Worm (Caenorhabditis elegans) whole organism, early embryonic: ENCODE data around the gene srx-90.

Source experiments
- B0310.2 ChIP-seq: sonication (generic microtip); optimal IDR thresholded peaks from 2 replicates; lab custom pipeline; 2016; ENCODE audit warnings: mild to moderate bottlenecking, missing genetic modification characterization, missing compliant biosample characterization
- F13C5.2 ChIP-seq: sonication (generic microtip); optimal IDR thresholded peaks from 2 replicates; lab custom pipeline; 2017; ENCODE audit warnings: mild to moderate bottlenecking, missing genetic modification characterization, inconsistent platforms, missing compliant biosample characterization
- aly-1 ChIP-seq: sonication (generic microtip); optimal IDR thresholded peaks from 2 replicates; lab custom pipeline; 2016; ENCODE audit warnings: missing genetic modification characterization, missing compliant biosample characterization
- ama-1 ChIP-seq: fragments of 150-350 bp; optimal IDR thresholded peaks from 2 replicates; lab custom pipeline; 2014
- ceh-13 ChIP-seq: fragments of 200-800 bp; sonication (Bioruptor generic); optimal IDR thresholded peaks from 2 replicates; lab custom pipeline; 2018; ENCODE audit warnings: mild to moderate bottlenecking, missing genetic modification characterization, missing compliant biosample characterization
- ceh-36 ChIP-seq: sonication (generic microtip); optimal IDR thresholded peaks from 2 replicates; lab custom pipeline; 2016; ENCODE audit warnings: missing genetic modification characterization, inconsistent platforms, missing compliant biosample characterization
- ets-7 ChIP-seq: sonication (generic microtip); optimal IDR thresholded peaks from 2 replicates; lab custom pipeline; 2016; ENCODE audit warnings: missing genotype, missing genetic modification characterization, missing compliant biosample characterization
- flt-1 ChIP-seq: fragments of 200-800 bp; sonication (Bioruptor generic); IDR thresholded peaks from 2 replicates; pipeline ENCODE4 v1.3.6; 2022; ENCODE audit warnings: missing genetic modification characterization, missing compliant biosample characterization
- hmbx-1 ChIP-seq: sonication (generic microtip); optimal IDR thresholded peaks from 2 replicates; lab custom pipeline; 2016; ENCODE audit warnings: mild to moderate bottlenecking, missing genetic modification characterization, missing compliant biosample characterization
- hmg-4 ChIP-seq: fragments of 200-800 bp; sonication (Bioruptor generic); optimal IDR thresholded peaks from 2 replicates; lab custom pipeline; 2018; ENCODE audit warnings: mild to moderate bottlenecking, missing genetic modification characterization, missing compliant biosample characterization
- hnd-1 ChIP-seq: sonication (generic microtip); optimal IDR thresholded peaks from 2 replicates; lab custom pipeline; 2016; ENCODE audit warnings: missing genetic modification characterization, missing compliant biosample characterization
- pes-1 ChIP-seq: fragments of 200-800 bp; sonication (Bioruptor generic); IDR thresholded peaks from 2 replicates; pipeline ENCODE4 v1.3.6; 2022; ENCODE audit warnings: missing genetic modification reagents, missing genetic modification characterization, missing compliant biosample characterization
- scrt-1 ChIP-seq: fragments of 200-800 bp; sonication (Bioruptor generic); IDR thresholded peaks from 2 replicates; pipeline ENCODE4 v1.3.6; 2022; ENCODE audit warnings: missing genetic modification characterization, missing compliant biosample characterization
- sea-1 ChIP-seq: fragments of 200-800 bp; sonication (Bioruptor generic); conservative IDR thresholded peaks from 2 replicates; pipeline ENCODE4 v1.3.6; 2022; ENCODE audit warnings: missing genetic modification characterization, missing compliant biosample characterization
- tbx-11 ChIP-seq: fragments of 200-800 bp; sonication (Bioruptor generic); IDR thresholded peaks from 2 replicates; pipeline ENCODE4 v1.3.6; 2022; ENCODE audit warnings: missing genetic modification characterization, missing compliant biosample characterization
- tbx-37 ChIP-seq: fragments of 200-800 bp; sonication (Bioruptor generic); conservative IDR thresholded peaks from 2 replicates; pipeline ENCODE4 v1.3.6; 2022; ENCODE audit warnings: missing genetic modification reagents, missing genetic modification characterization, missing compliant biosample characterization
- tra-4 ChIP-seq: sonication (generic microtip); optimal IDR thresholded peaks from 2 replicates; lab custom pipeline; 2017; ENCODE audit warnings: missing genetic modification characterization, missing compliant biosample characterization

Gene srx-90

DNA sequence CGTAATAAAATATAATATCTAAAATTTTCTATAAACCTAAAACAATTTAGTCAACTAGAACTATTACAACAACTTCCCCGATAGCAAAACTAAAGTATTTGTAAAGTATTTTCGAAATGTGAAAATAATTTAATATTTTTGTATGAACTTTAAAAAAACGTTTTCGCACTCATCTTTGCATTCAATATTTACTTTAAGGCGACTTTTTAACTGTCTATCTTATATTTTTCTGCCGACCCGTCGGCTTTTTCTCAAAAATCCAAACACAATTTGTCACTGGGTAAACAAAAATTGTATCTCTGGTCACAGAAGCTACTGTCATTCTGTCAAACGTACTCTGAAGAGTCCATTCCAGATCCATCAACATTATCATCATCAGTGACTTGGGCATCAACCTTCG lies 24.3 kb downstream of the srx-90 start:
- TF ChIP-seq F13C5.2 (tag; lab: Kevin White, UChicago) (no peak), hmbx-1 (tag; lab: Kevin White, UChicago) (no peak), tbx-11 (GFP tag; lab: Robert Waterston, UW) (no peak), sea-1 (GFP tag; lab: Robert Waterston, UW) (no peak), ceh-13 (GFP tag; lab: Kevin White, UChicago) (no peak), hmg-4 (GFP tag; lab: Kevin White, UChicago) (no peak), ets-7 (no peak), flt-1 (GFP tag; lab: Robert Waterston, UW) (no peak), hnd-1 (tag; lab: Kevin White, UChicago) (no peak), B0310.2 (no peak), aly-1 (tag; lab: Kevin White, UChicago) (no peak), tra-4 (no peak), tbx-37 (no peak), pes-1 (GFP tag; lab: Robert Waterston, UW) (no peak), ceh-36 (tag; lab: Kevin White, UChicago) (no peak), ama-1 (lab: Kevin White, UChicago) (no peak), scrt-1 (no peak)

DNA sequence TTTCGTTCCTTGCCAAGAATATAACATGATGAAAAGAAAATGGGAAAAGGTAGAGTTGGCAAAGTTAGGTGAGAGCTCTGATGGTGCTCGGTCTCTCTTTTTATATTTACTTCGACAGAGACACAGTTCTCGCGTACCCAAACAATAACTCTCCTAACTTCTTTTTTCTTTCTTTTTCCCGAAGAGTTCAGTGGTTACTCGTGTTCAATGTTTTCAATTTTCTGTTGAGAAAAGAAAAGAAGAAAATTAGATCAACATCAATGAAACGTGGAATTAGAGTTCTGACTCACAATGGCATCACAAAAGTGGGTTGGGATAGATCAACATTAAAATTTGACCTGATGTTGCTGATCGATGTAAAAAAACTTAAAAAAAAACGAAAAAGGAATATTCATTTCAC lies 25.5 kb downstream of the srx-90 start, which contains the start of gene idpp-16:
Gene idpp-16, minus strand, starts transcription at position 101 of the 400 bp plus-strand sequence.
- TF ChIP-seq hmbx-1 (tag; lab: Kevin White, UChicago) (no peak), F13C5.2 (tag; lab: Kevin White, UChicago) (no peak), tbx-11 (GFP tag; lab: Robert Waterston, UW) (no peak), ceh-13 (GFP tag; lab: Kevin White, UChicago) (no peak), pes-1 (GFP tag; lab: Robert Waterston, UW) (no peak), flt-1 (GFP tag; lab: Robert Waterston, UW) (no peak), ceh-36 (tag; lab: Kevin White, UChicago) (no peak), ets-7 (no peak), hmg-4 (GFP tag; lab: Kevin White, UChicago) (no peak), scrt-1 (no peak), hnd-1 (tag; lab: Kevin White, UChicago) (no peak), sea-1 (GFP tag; lab: Robert Waterston, UW) (no peak), B0310.2 (no peak), ama-1 (lab: Kevin White, UChicago) (no peak), tra-4 (no peak), tbx-37 (no peak), aly-1 (tag; lab: Kevin White, UChicago) (no peak)

ce11 chrV:11610049-11610448 lies 29.1 kb downstream of the srx-90 start, which contains the start of gene piit-1:
TSS of gene piit-1 (minus strand) at chrV:11610149.
- TF ChIP-seq aly-1 (tag; lab: Kevin White, UChicago) = no peak

DNA sequence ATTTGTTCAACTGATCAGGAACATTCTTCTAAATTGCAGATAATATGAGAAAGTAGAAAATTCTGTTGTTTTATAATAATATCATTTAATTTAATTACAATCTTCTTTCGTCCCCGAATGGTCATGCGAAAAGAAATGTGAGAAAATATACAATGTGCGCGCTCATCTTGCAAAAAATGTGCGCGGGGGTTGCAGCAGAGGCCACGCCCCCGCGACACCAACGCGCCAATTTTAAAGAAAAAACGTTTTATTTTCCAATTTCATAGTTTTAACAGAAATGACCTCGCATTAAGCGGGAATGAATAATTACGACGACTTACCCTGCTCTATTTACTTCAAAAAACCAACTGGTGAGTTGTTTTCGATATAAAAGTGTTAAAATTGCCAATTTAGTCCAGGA lies 29.6 kb downstream of the srx-90 start, which contains the start of gene sas-5:
Gene sas-5, plus strand, starts transcription at position 257 of the 400 bp plus-strand sequence.
- TF ChIP-seq scrt-1 (no peak; the same call in 1 of the 2 replicates), ceh-36 (tag; lab: Kevin White, UChicago) (peak; percentile 51), pes-1 (GFP tag; lab: Robert Waterston, UW) (peak; percentile 88), aly-1 (tag; lab: Kevin White, UChicago) (peak; percentile 54), ama-1 (lab: Kevin White, UChicago) (no peak), ets-7 (peak; percentile 38), hmg-4 (GFP tag; lab: Kevin White, UChicago) (peak; percentile 81), tbx-11 (GFP tag; lab: Robert Waterston, UW) (peak; percentile 73), F13C5.2 (tag; lab: Kevin White, UChicago) (peak; percentile 92), hmbx-1 (tag; lab: Kevin White, UChicago) (peak; percentile 8), hnd-1 (tag; lab: Kevin White, UChicago) (peak; percentile 65), sea-1 (GFP tag; lab: Robert Waterston, UW) (peak; percentile 83), flt-1 (GFP tag; lab: Robert Waterston, UW) (no peak; the same call in 1 of the 2 replicates), B0310.2 (peak; percentile 64), ceh-13 (GFP tag; lab: Kevin White, UChicago) (peak; percentile 57), tra-4 (peak; percentile 59), tbx-37 (peak; percentile 82)

DNA sequence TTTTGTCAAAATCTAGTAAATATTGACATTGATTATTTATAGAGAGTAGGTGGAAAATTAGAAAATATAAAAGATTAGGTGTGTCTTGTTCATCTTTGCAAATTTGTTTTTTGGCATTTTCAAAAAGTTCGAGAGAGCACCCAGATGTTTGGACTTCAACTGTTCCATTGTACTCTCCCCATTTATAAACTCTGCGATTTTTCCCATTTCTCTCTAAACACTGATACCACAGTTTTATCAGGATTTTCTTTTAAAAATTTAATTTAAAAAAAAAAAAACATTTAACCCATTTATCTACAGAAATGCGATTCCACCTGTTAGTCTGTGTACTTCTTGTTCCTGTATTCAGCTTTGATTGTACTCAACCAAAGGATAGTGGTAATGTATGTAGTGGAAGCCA lies 32.1 kb downstream of the srx-90 start, which contains the start of gene tag-290:
Gene tag-290, plus strand, starts transcription at position 301 of the 400 bp plus-strand sequence.
- TF ChIP-seq tbx-37 = no peak
- TF ChIP-seq flt-1 (GFP tag; lab: Robert Waterston, UW) = no peak
- TF ChIP-seq B0310.2 = no peak
- TF ChIP-seq tbx-11 (GFP tag; lab: Robert Waterston, UW) = no peak
- TF ChIP-seq ceh-36 (tag; lab: Kevin White, UChicago) = no peak
- no peak for TF ChIP-seq hmbx-1 (tag; lab: Kevin White, UChicago)
- TF ChIP-seq sea-1 (GFP tag; lab: Robert Waterston, UW) = no peak
- no peak for TF ChIP-seq tra-4
- no peak for TF ChIP-seq scrt-1
- no peak for TF ChIP-seq ets-7
- TF ChIP-seq ama-1 (lab: Kevin White, UChicago) = no peak
- TF ChIP-seq hnd-1 (tag; lab: Kevin White, UChicago) = no peak
- TF ChIP-seq ceh-13 (GFP tag; lab: Kevin White, UChicago) = no peak
- TF ChIP-seq hmg-4 (GFP tag; lab: Kevin White, UChicago) = no peak
- no peak for TF ChIP-seq F13C5.2 (tag; lab: Kevin White, UChicago)
- TF ChIP-seq pes-1 (GFP tag; lab: Robert Waterston, UW) = no peak
- no peak for TF ChIP-seq aly-1 (tag; lab: Kevin White, UChicago)

ce11 chrV:11614805-11615497 lies 34.0 kb downstream of the srx-90 start:
- TF ChIP-seq hmbx-1 (tag; lab: Kevin White, UChicago) (no peak), tbx-11 (GFP tag; lab: Robert Waterston, UW) (no peak)
